Worm (Caenorhabditis elegans): ENCODE measurements around the gene K08F8.15.

K08F8.15 gene

DNA sequence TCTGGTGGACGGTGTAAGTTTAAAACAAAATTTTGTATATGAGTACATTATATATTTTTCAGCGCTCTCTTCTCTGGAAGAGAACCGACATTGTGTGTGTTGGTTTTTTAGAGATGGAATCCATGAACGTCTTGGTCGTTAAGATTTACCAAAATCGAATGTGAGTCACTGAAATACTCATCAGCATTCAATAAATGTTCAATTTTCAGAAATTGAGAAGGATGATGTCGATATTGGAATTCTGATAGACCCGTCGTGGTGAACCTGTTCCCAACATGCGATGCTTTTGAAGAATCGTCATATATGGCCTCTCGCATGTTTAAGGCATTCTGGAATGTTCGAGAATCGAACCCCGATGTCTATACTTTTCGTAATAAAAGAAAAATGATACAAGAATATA lies 22.1 kb downstream of the K08F8.15 start:
- no peak for TF ChIP-seq F13H6.1 (tag; optimal IDR thresholded peaks at IDR 0.05)
- TF ChIP-seq fax-1 (tag; optimal IDR thresholded peaks at IDR 0.05): no peak
- TF ChIP-seq ceh-14 (tag; optimal IDR thresholded peaks at IDR 0.05): no peak
- TF ChIP-seq dmd-4 (tag; optimal IDR thresholded peaks at IDR 0.05; ENCODE audit: borderline replicate concordance): no peak
- no peak for TF ChIP-seq eyg-1 (tag; optimal IDR thresholded peaks at IDR 0.05)
- no peak for TF ChIP-seq K09A11.1 (tag; optimal IDR thresholded peaks at IDR 0.05; ENCODE audit: insufficient read depth)
- no peak for TF ChIP-seq elt-4 (tag; optimal IDR thresholded peaks at IDR 0.05)
- no peak for TF ChIP-seq syd-9 (tag; optimal IDR thresholded peaks at IDR 0.05)
- no peak for TF ChIP-seq fkh-10 (GFP tag; optimal IDR thresholded peaks at IDR 0.05)
- no peak for TF ChIP-seq hlh-6 (tag; optimal IDR thresholded peaks at IDR 0.05)
- TF ChIP-seq unc-86 (tag; optimal IDR thresholded peaks at IDR 0.05): no peak
- TF ChIP-seq unc-42 (tag; optimal IDR thresholded peaks at IDR 0.05): no peak
- TF ChIP-seq ceh-45 (GFP tag; IDR thresholded peaks at IDR 0.05): no peak

DNA sequence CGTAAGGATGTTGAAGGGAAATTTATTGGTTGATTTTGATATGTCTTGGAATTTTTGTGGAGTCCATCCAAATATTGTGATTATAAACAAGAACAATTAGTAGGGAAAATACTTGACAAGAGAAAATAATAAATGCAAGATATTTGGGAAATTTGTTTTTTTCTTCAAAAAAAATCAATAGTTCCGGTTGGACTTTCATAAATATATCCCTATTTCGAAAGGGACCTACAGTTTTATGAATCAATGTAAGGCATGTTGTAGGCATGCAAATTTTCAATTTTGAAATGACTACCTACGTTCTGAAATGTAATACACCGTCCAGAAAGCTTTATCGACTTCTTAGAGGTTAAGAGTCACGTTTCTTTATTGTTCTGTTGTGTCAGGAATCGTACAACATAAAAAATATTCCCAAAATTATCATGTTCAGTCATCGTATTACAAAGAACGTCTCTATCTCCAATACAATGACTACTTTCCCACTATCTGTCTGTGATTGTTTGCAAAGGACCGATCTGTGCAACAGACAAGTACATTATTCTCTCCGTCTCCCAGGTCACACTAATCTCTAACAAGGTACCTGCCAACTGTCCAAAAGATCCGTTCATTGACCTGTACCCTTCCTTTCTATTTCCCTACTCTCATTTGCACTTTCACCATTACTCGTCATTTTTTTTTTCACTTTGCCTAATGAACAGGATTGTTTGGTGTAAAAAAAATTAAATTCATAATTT lies 23.4 kb downstream of the K08F8.15 start, which contains the start of gene F07H5.13:
F07H5.13 (plus strand) TSS at position 730 of the 731 bp plus-strand sequence.
- TF ChIP-seq ceh-45 (GFP tag; IDR thresholded peaks at IDR 0.05): 0 out of 2 replicates have a peak, but pooled peaks have one; percentile 12
- peak; percentile 75 for TF ChIP-seq ama-1 (optimal IDR thresholded peaks at IDR 0.05)
- TF ChIP-seq K09A11.1 (tag; optimal IDR thresholded peaks at IDR 0.05; ENCODE audit: insufficient read depth): no peak
- TF ChIP-seq unc-3 (GFP tag; conservative IDR thresholded peaks at IDR 0.05): no peak
- TF ChIP-seq unc-3 (tag; optimal IDR thresholded peaks at IDR 0.05): no peak
- no peak for TF ChIP-seq ceh-19 (GFP tag; optimal IDR thresholded peaks at IDR 0.05)
- TF ChIP-seq elt-2 (tag; optimal IDR thresholded peaks at IDR 0.05): peak; percentile 31
- TF ChIP-seq ets-4 (tag; optimal IDR thresholded peaks at IDR 0.05): no peak
- no peak for TF ChIP-seq syd-9 (tag; optimal IDR thresholded peaks at IDR 0.05)
- no peak for TF ChIP-seq lin-11 (tag; optimal IDR thresholded peaks at IDR 0.05)
- no peak for TF ChIP-seq dve-1 (tag; optimal IDR thresholded peaks at IDR 0.05)
- no peak for TF ChIP-seq unc-42 (tag; optimal IDR thresholded peaks at IDR 0.05)
- TF ChIP-seq pax-1 (tag; optimal IDR thresholded peaks at IDR 0.05): no peak
- no peak for TF ChIP-seq tbx-2 (tag; optimal IDR thresholded peaks at IDR 0.05)
- TF ChIP-seq fkh-10 (GFP tag; optimal IDR thresholded peaks at IDR 0.05): no peak
- no peak for TF ChIP-seq ceh-18 (tag; optimal IDR thresholded peaks at IDR 0.05)

DNA sequence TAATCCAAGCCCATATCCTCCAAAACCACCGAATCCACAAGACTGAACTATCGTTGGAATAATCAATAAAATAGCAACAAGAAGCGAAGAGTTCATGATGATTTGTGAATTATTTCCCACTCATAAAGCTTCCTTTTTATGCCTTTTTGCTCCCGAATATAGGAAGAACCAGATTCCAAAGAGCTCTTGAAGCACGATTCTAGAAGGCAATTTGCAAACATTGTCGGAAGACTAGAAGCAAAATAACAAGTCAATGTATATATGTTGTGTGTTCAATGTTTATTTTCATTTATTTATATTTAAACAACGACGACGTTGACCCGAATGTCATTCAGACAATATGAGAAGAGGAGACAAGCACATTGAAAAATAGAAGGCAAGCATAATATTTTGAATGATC lies 26.0 kb downstream of the K08F8.15 start, which contains the start of gene idpa-2:
idpa-2 (minus strand) TSS at position 101 of the 400 bp plus-strand sequence.
- TF ChIP-seq F13H6.1 (tag; optimal IDR thresholded peaks at IDR 0.05) (no peak), hlh-8 (tag; optimal IDR thresholded peaks at IDR 0.05) (no peak), ceh-18 (tag; optimal IDR thresholded peaks at IDR 0.05) (no peak), che-1 (tag; optimal IDR thresholded peaks at IDR 0.05) (no peak), npax-4 (tag; optimal IDR thresholded peaks at IDR 0.05) (no peak), ets-4 (tag; optimal IDR thresholded peaks at IDR 0.05) (no peak), fkh-6 (tag; optimal IDR thresholded peaks at IDR 0.05) (no peak), ama-1 (optimal IDR thresholded peaks at IDR 0.05) (no peak), rnt-1 (tag; optimal IDR thresholded peaks at IDR 0.05) (no peak)

DNA sequence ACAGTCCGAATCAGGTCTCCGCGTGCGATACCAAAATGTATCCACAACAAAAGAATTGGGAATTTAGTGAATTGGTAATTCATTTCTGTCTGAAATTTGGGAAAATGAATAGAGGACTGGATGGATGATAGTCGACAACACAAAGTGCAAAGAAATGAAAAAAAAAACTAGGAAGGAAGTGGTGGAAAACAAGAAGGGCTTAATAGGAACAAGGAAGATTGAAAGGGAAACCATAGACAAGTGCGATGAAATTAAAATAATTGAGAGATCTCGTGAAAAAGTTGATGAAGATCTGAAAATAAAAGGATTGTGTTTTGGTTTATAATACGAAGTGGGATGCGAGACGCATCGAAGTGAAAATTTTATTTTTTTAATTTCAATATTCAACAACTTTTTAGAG lies 27.5 kb downstream of the K08F8.15 start, which contains the start of gene F07H5.7:
F07H5.7 (minus strand) TSS at position 101 of the 400 bp plus-strand sequence.
- TF ChIP-seq pros-1 (tag; optimal IDR thresholded peaks at IDR 0.05) (no peak), fax-1 (tag; optimal IDR thresholded peaks at IDR 0.05) (no peak), lim-6 (tag; optimal IDR thresholded peaks at IDR 0.05) (no peak), unc-55 (GFP tag; optimal IDR thresholded peaks at IDR 0.05) (no peak), ceh-31 (tag; optimal IDR thresholded peaks at IDR 0.05) (no peak), ttx-3 (tag; optimal IDR thresholded peaks at IDR 0.05) (no peak), ceh-30 (tag; optimal IDR thresholded peaks at IDR 0.05) (no peak), elt-2 (tag; optimal IDR thresholded peaks at IDR 0.05) (no peak), pax-1 (tag; optimal IDR thresholded peaks at IDR 0.05) (no peak), hlh-13 (GFP tag; optimal IDR thresholded peaks at IDR 0.05) (no peak), K02D7.2 (tag; optimal IDR thresholded peaks at IDR 0.05) (no peak)
